Fruit fly (Drosophila melanogaster) ovary, adult (tissue): ENCODE data around the gene CG34258.

Experiments used
- CG17801 ChIP-seq: fragments of 200-800 bp; optimal IDR thresholded peaks from 2 replicates; lab custom pipeline; 2019; ENCODE audit warnings: missing biosample characterization, mild to moderate bottlenecking, missing genetic modification characterization, moderate library complexity; ENCODE audit not compliant: partially characterized antibody

CG34258 gene

dm6 chr3L:19954426-19954825, 2.7 kb upstream of the CG34258 start, which contains the start of gene CG42654:
CG42654 (minus strand) TSS chr3L:19954526.
- TF ChIP-seq CG17801 (GFP tag; lab: Kevin White, UChicago): no peak

dm6 chr3L:19953612-19954011, 1.8 kb upstream of the CG34258 start, which contains the start of gene CG42655:
CG42655 (minus strand) TSS chr3L:19953712.
- no peak for TF ChIP-seq CG17801 (GFP tag; lab: Kevin White, UChicago)

- TF ChIP-seq CG17801 (GFP tag; lab: Kevin White, UChicago): no peak
These were observed 922 bp upstream of the CG34258 start, which contains the start of gene CG33710 for dm6 chr3L:19952690-19953089. CG33710 (minus strand) TSS chr3L:19952790.

- no peak for TF ChIP-seq CG17801 (GFP tag; lab: Kevin White, UChicago)
These were observed 733 bp downstream of the CG34258 start, which contains the start of gene CG32219 for dm6 chr3L:19951035-19951434. CG32219 (minus strand) TSS chr3L:19951135.

- TF ChIP-seq CG17801 (GFP tag; lab: Kevin White, UChicago): no peak
These were observed 6.3 kb downstream of the CG34258 start for dm6 chr3L:19945469-19945868.

dm6 chr3L:19941162-19941561, 10.6 kb downstream of the CG34258 start:
- no peak for TF ChIP-seq CG17801 (GFP tag; lab: Kevin White, UChicago)

dm6 chr3L:19940349-19940748, 11.4 kb downstream of the CG34258 start:
- no peak for TF ChIP-seq CG17801 (GFP tag; lab: Kevin White, UChicago)

- peak; percentile 6 for TF ChIP-seq CG17801 (GFP tag; lab: Kevin White, UChicago)
These were observed 12.7 kb downstream of the CG34258 start, which contains the start of gene Ac76E for dm6 chr3L:19939024-19939423. Ac76E (plus strand) TSS chr3L:19939287.

dm6 chr3L:19932917-19933316, 18.9 kb downstream of the CG34258 start:
- TF ChIP-seq CG17801 (GFP tag; lab: Kevin White, UChicago): peak; percentile 54

dm6 chr3L:19931391-19931790, 20.4 kb downstream of the CG34258 start, which contains the start of gene CG46462:
CG46462 (plus strand) TSS chr3L:19931691.
- TF ChIP-seq CG17801 (GFP tag; lab: Kevin White, UChicago): no peak

dm6 chr3L:19929719-19930334, 21.9 kb downstream of the CG34258 start:
- no peak for TF ChIP-seq CG17801 (GFP tag; lab: Kevin White, UChicago)

- TF ChIP-seq CG17801 (GFP tag; lab: Kevin White, UChicago): no peak
These were observed 22.6 kb downstream of the CG34258 start for dm6 chr3L:19929051-19929718.

- no peak for TF ChIP-seq CG17801 (GFP tag; lab: Kevin White, UChicago)
These were observed 23.2 kb downstream of the CG34258 start, which contains the start of the genes CG8004 and RhoGDI for dm6 chr3L:19928435-19929011. CG8004 (minus strand) TSS chr3L:19928508. RhoGDI (plus strand) TSS chr3L:19928743.

- TF ChIP-seq CG17801 (GFP tag; lab: Kevin White, UChicago): peak; percentile 52
These were observed 26.9 kb downstream of the CG34258 start, which contains the start of gene Grasp65 for dm6 chr3L:19924771-19925304. Grasp65 (plus strand) TSS chr3L:19924943.
